Fruit fly (Drosophila melanogaster): Measurements from ENCODE around the gene AMPKalpha.

AMPKalpha gene

dm6 chrX:1399056-1400003 lies 24.0 kb downstream of the AMPKalpha start (continued):
- peak; percentile 4 for TF ChIP-seq CG17912 (GFP tag; optimal IDR thresholded peaks at IDR 0.05)
- TF ChIP-seq CG7357 (GFP tag; IDR thresholded peaks at IDR 0.05): no peak
- TF ChIP-seq ranshi (GFP tag; IDR thresholded peaks at IDR 0.05): no peak
- TF ChIP-seq corto (GFP tag; optimal IDR thresholded peaks at IDR 0.05): no peak
- no peak for TF ChIP-seq Spps (tag; optimal IDR thresholded peaks at IDR 0.05)
- no peak for TF ChIP-seq CG14965 (GFP tag; optimal IDR thresholded peaks at IDR 0.05; ENCODE audit: borderline replicate concordance)
- peak; percentile 17; the same call in 1 of the 2 replicates for TF ChIP-seq amos (GFP tag; IDR thresholded peaks at IDR 0.05; ENCODE audit: partially characterized antibody)
- TF ChIP-seq ems (GFP tag; optimal IDR thresholded peaks at IDR 0.05): no peak
- TF ChIP-seq CG17328 (GFP tag; IDR thresholded peaks at IDR 0.05): peak; percentile 13; the same call in 1 of the 2 replicates
- peak; percentile 30 for TF ChIP-seq Hey (tag; optimal IDR thresholded peaks at IDR 0.05)
- TF ChIP-seq CG11247 (GFP tag; IDR thresholded peaks at IDR 0.05): no peak
- peak; percentile 29 for TF ChIP-seq CoRest (tag; optimal IDR thresholded peaks at IDR 0.05)
- TF ChIP-seq gcm (GFP tag; optimal IDR thresholded peaks at IDR 0.05): peak; percentile 8
- TF ChIP-seq row (GFP tag; IDR thresholded peaks at IDR 0.05): peak; percentile 15; the same call in 1 of the 3 replicates
- TF ChIP-seq HHEX (GFP tag; optimal IDR thresholded peaks at IDR 0.05): no peak
- no peak for TF ChIP-seq Doc2 (GFP tag; IDR thresholded peaks at IDR 0.05)
- TF ChIP-seq D19B (GFP tag; optimal IDR thresholded peaks at IDR 0.05): no peak
- TF ChIP-seq run (tag; optimal IDR thresholded peaks at IDR 0.05): no peak
- TF ChIP-seq bcd (GFP tag; optimal IDR thresholded peaks at IDR 0.05): no peak
- TF ChIP-seq caup (GFP tag; optimal IDR thresholded peaks at IDR 0.05; ENCODE audit: severe bottlenecking): no peak
- no peak for TF ChIP-seq btn (GFP tag; optimal IDR thresholded peaks at IDR 0.05)
- peak; percentile 45 for TF ChIP-seq CG4328 (GFP tag; optimal IDR thresholded peaks at IDR 0.05)
- TF ChIP-seq CG9437 (GFP tag; optimal IDR thresholded peaks at IDR 0.05): no peak
- no peak for TF ChIP-seq CG7839 (tag; optimal IDR thresholded peaks at IDR 0.05)
- no peak for TF ChIP-seq sim (GFP tag; IDR thresholded peaks at IDR 0.05)
- no peak for TF ChIP-seq CG12744 (GFP tag; optimal IDR thresholded peaks at IDR 0.05)
- TF ChIP-seq CG13123 (GFP tag; optimal IDR thresholded peaks at IDR 0.05): no peak
- TF ChIP-seq ap (GFP tag; IDR thresholded peaks at IDR 0.05): no peak
- peak; percentile 85 for TF ChIP-seq E2f2 (GFP tag; IDR thresholded peaks at IDR 0.05)
- no peak for TF ChIP-seq trem (tag; optimal IDR thresholded peaks at IDR 0.05)
- no peak for TF ChIP-seq NC2β (GFP tag; optimal IDR thresholded peaks at IDR 0.05)
- TF ChIP-seq CG18599 (GFP tag; optimal IDR thresholded peaks at IDR 0.05): peak; percentile 58
- peak; percentile 27 for TF ChIP-seq CG11723 (GFP tag; optimal IDR thresholded peaks at IDR 0.05)
- peak; percentile 7 for TF ChIP-seq twi (tag; optimal IDR thresholded peaks at IDR 0.05)
- no peak for TF ChIP-seq CG1024 (GFP tag; IDR thresholded peaks at IDR 0.05)
- no peak for TF ChIP-seq lmd (GFP tag; IDR thresholded peaks at IDR 0.05)
- no peak for TF ChIP-seq CG11398 (GFP tag; optimal IDR thresholded peaks at IDR 0.05)
- TF ChIP-seq CG3995 (GFP tag; optimal IDR thresholded peaks at IDR 0.05): no peak
- TF ChIP-seq Camta (GFP tag; optimal IDR thresholded peaks at IDR 0.05): no peak
- TF ChIP-seq Dll (GFP tag; IDR thresholded peaks at IDR 0.05; ENCODE audit: partially characterized antibody): 0 out of 4 replicates have a peak, but pooled peaks have one; percentile 27
- TF ChIP-seq Hr51 (GFP tag; optimal IDR thresholded peaks at IDR 0.05): peak in 1 of 2 experiments; percentile 1
- TF ChIP-seq Bdp1 (GFP tag; optimal IDR thresholded peaks at IDR 0.05): peak; percentile 3
- TF ChIP-seq CG11504 (tag; optimal IDR thresholded peaks at IDR 0.05): peak; percentile 60
- peak; percentile 1 for TF ChIP-seq Sox100B (GFP tag; optimal IDR thresholded peaks at IDR 0.05)
- TF ChIP-seq Ets97D (GFP tag; optimal IDR thresholded peaks at IDR 0.05): no peak
- TF ChIP-seq zfh1 (GFP tag; IDR thresholded peaks at IDR 0.05): 0 out of 3 replicates have a peak, but pooled peaks have one; percentile 4
- TF ChIP-seq zfh2 (GFP tag; optimal IDR thresholded peaks at IDR 0.05): no peak
- TF ChIP-seq Lim3 (GFP tag; IDR thresholded peaks at IDR 0.05): no peak

Data from whole organism, embryonic.